Worm (Caenorhabditis elegans): Measurements from ENCODE around the gene srh-199.

DNA sequence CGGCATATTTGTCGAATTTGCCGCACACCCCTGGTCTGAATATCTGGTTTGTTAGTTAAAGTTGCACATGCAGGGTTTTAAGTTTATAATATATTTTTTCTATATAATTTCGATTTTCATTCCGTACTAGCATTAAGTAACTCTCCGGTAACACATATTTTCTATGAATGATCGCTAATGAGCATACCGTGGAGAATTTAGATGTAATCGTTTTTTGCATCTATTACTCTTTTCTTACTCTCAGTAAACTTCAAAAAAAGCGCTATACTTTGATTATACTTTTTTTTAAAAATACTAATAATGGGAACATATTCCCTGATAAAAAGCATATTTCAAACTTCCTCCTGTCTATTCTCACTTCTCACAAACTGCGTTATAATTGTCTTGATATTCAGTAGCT lies 16.8 kb downstream of the srh-199 start, which contains the start of gene str-160:
- TF ChIP-seq med-1 (GFP tag; optimal IDR thresholded peaks at IDR 0.05; ENCODE audit: insufficient read depth): no peak
- no peak for TF ChIP-seq klf-2 (GFP tag; conservative IDR thresholded peaks at IDR 0.05)
- TF ChIP-seq ztf-23 (GFP tag; IDR thresholded peaks at IDR 0.05): no peak
- no peak for TF ChIP-seq cog-1 (tag; optimal IDR thresholded peaks at IDR 0.05)
- TF ChIP-seq flt-1 (GFP tag; IDR thresholded peaks at IDR 0.05): no peak

Data from whole organism, midembryonic.